Worm (Caenorhabditis elegans) whole organism, late embryonic: ENCODE data around the gene ZK512.1.

Source experiments
- C38D4.7 ChIP-seq: fragments of 200-800 bp; sonication (Bioruptor generic); optimal IDR thresholded peaks from 2 replicates; lab custom pipeline; 2018; ENCODE audit warnings: mild to moderate bottlenecking, missing genetic modification characterization, moderate library complexity, missing compliant biosample characterization
- F13H6.1 ChIP-seq: sonication (generic microtip); optimal IDR thresholded peaks from 2 replicates; lab custom pipeline; 2016; ENCODE audit warnings: missing genetic modification characterization, missing compliant biosample characterization
- K02D7.2 ChIP-seq: sonication (generic microtip); optimal IDR thresholded peaks from 2 replicates; lab custom pipeline; 2017; ENCODE audit warnings: mild to moderate bottlenecking, missing genetic modification characterization, missing compliant biosample characterization
- T23F11.4 ChIP-seq: fragments of 200-800 bp; sonication (Bioruptor generic); optimal IDR thresholded peaks from 2 replicates; lab custom pipeline; 2018; ENCODE audit warnings: mild to moderate bottlenecking, missing genetic modification characterization, missing compliant biosample characterization
- Y22D7AL.16 ChIP-seq: sonication (generic microtip); optimal IDR thresholded peaks from 2 replicates; lab custom pipeline; 2016; ENCODE audit warnings: missing genetic modification characterization, missing compliant biosample characterization
- ahr-1 ChIP-seq: sonication (generic microtip); optimal IDR thresholded peaks from 2 replicates; lab custom pipeline; 2016; ENCODE audit warnings: missing genetic modification characterization, missing compliant biosample characterization
- ama-1 ChIP-seq: fragments of 150-350 bp; optimal IDR thresholded peaks from 2 replicates; lab custom pipeline; 2014
- ceh-14 ChIP-seq: sonication (generic microtip); optimal IDR thresholded peaks from 2 replicates; lab custom pipeline; 2016; ENCODE audit warnings: missing genotype, missing genetic modification characterization, missing compliant biosample characterization
- ceh-18 ChIP-seq: sonication (generic microtip); optimal IDR thresholded peaks from 2 replicates; lab custom pipeline; 2016; ENCODE audit warnings: missing genetic modification characterization, missing compliant biosample characterization
- ceh-19 ChIP-seq: fragments of 200-800 bp; sonication (Bioruptor generic); optimal IDR thresholded peaks from 2 replicates; lab custom pipeline; 2018; ENCODE audit warnings: mild to moderate bottlenecking, missing genetic modification characterization, missing compliant biosample characterization
- ceh-22 ChIP-seq: sonication (generic microtip); optimal IDR thresholded peaks from 2 replicates; lab custom pipeline; 2017; ENCODE audit warnings: missing biosample characterization, missing genetic modification characterization
- ceh-24 ChIP-seq: sonication (generic microtip); optimal IDR thresholded peaks from 2 replicates; lab custom pipeline; 2016; ENCODE audit warnings: mild to moderate bottlenecking, missing genetic modification characterization, missing compliant biosample characterization
- ceh-30 ChIP-seq: fragments of 150-350 bp; optimal IDR thresholded peaks from 2 replicates; lab custom pipeline; 2014; ENCODE audit warnings: missing biosample characterization, missing genetic modification characterization
- ceh-31 ChIP-seq: sonication (generic microtip); optimal IDR thresholded peaks from 2 replicates; lab custom pipeline; 2016; ENCODE audit warnings: missing genetic modification characterization, missing compliant biosample characterization
- ceh-45 ChIP-seq: fragments of 200-800 bp; sonication (Bioruptor generic); IDR thresholded peaks from 2 replicates; pipeline ENCODE4 v1.3.6; 2022; ENCODE audit warnings: missing genetic modification reagents, missing genetic modification characterization, missing compliant biosample characterization
- ceh-48 ChIP-seq: sonication (generic microtip); optimal IDR thresholded peaks from 2 replicates; lab custom pipeline; 2016; ENCODE audit warnings: missing genetic modification characterization, inconsistent platforms, missing compliant biosample characterization
- ceh-6 ChIP-seq: fragments of 200-800 bp; sonication (Bioruptor generic); optimal IDR thresholded peaks from 2 replicates; lab custom pipeline; 2018; ENCODE audit warnings: mild to moderate bottlenecking, missing genetic modification characterization, missing compliant biosample characterization
- che-1 ChIP-seq: sonication (generic microtip); optimal IDR thresholded peaks from 2 replicates; lab custom pipeline; 2016; ENCODE audit warnings: mild to moderate bottlenecking, missing genetic modification characterization, missing compliant biosample characterization
- dve-1 ChIP-seq: sonication (generic microtip); optimal IDR thresholded peaks from 2 replicates; lab custom pipeline; 2017; ENCODE audit warnings: antibody characterized with exemption, mild to moderate bottlenecking, missing genetic modification characterization, missing compliant biosample characterization
- elt-2 ChIP-seq: sonication (generic microtip); optimal IDR thresholded peaks from 2 replicates; lab custom pipeline; 2016; ENCODE audit warnings: missing genetic modification reagents, missing genetic modification characterization, missing compliant biosample characterization
- fax-1 ChIP-seq: sonication (generic microtip); optimal IDR thresholded peaks from 2 replicates; lab custom pipeline; 2016; ENCODE audit warnings: missing genotype, missing genetic modification characterization, missing compliant biosample characterization
- fkh-6 ChIP-seq: sonication (generic microtip); optimal IDR thresholded peaks from 2 replicates; lab custom pipeline; 2016; ENCODE audit warnings: missing genetic modification characterization, missing compliant biosample characterization
- hlh-13 ChIP-seq: fragments of 200-800 bp; sonication (Bioruptor generic); optimal IDR thresholded peaks from 2 replicates; lab custom pipeline; 2018; ENCODE audit warnings: mild to moderate bottlenecking, missing genetic modification characterization, missing compliant biosample characterization
- hlh-30 ChIP-seq: sonication (generic microtip); optimal IDR thresholded peaks from 2 replicates; lab custom pipeline; 2017; ENCODE audit warnings: antibody characterized with exemption, missing genetic modification characterization, missing compliant biosample characterization; ENCODE audit not compliant: insufficient read depth
- hlh-6 ChIP-seq: sonication (generic microtip); optimal IDR thresholded peaks from 2 replicates; lab custom pipeline; 2016; ENCODE audit warnings: missing genotype, missing genetic modification characterization, missing compliant biosample characterization
- hlh-8 ChIP-seq: sonication (generic microtip); optimal IDR thresholded peaks from 2 replicates; lab custom pipeline; 2016; ENCODE audit warnings: missing genotype, missing genetic modification characterization, missing compliant biosample characterization
- lim-6 ChIP-seq: sonication (generic microtip); optimal IDR thresholded peaks from 2 replicates; lab custom pipeline; 2016; ENCODE audit warnings: missing genetic modification characterization, missing compliant biosample characterization
- madf-2 ChIP-seq: sonication (generic microtip); optimal IDR thresholded peaks from 2 replicates; lab custom pipeline; 2017; ENCODE audit warnings: missing genetic modification characterization, missing compliant biosample characterization
- mec-3 ChIP-seq: sonication (generic microtip); optimal IDR thresholded peaks from 2 replicates; lab custom pipeline; 2016; ENCODE audit warnings: borderline replicate concordance, missing genetic modification characterization, missing compliant biosample characterization
- nfya-1 ChIP-seq: sonication (generic microtip); optimal IDR thresholded peaks from 2 replicates; lab custom pipeline; 2017; ENCODE audit warnings: missing genetic modification characterization, mild to moderate bottlenecking, missing compliant biosample characterization, antibody characterized with exemption, moderate library complexity
- nhr-11 ChIP-seq: fragments of 150-350 bp; optimal IDR thresholded peaks from 2 replicates; lab custom pipeline; 2014; ENCODE audit warnings: missing biosample characterization, missing genetic modification characterization
- npax-4 ChIP-seq: sonication (generic microtip); optimal IDR thresholded peaks from 2 replicates; lab custom pipeline; 2016; ENCODE audit warnings: missing genetic modification characterization, missing compliant biosample characterization
- odd-2 ChIP-seq: sonication (generic microtip); optimal IDR thresholded peaks from 2 replicates; lab custom pipeline; 2017; ENCODE audit warnings: antibody characterized with exemption, mild to moderate bottlenecking, missing genetic modification characterization, missing compliant biosample characterization
- pag-3 ChIP-seq: sonication (generic microtip); optimal IDR thresholded peaks from 2 replicates; lab custom pipeline; 2016; ENCODE audit warnings: missing compliant biosample characterization, missing genetic modification characterization, borderline replicate concordance
- pat-9 ChIP-seq: fragments of 200-800 bp; sonication (Bioruptor generic); optimal IDR thresholded peaks from 2 replicates; lab custom pipeline; 2018; ENCODE audit warnings: mild to moderate bottlenecking, missing genetic modification characterization, moderate library complexity, missing compliant biosample characterization
- pax-1 ChIP-seq: fragments of 150-350 bp; optimal IDR thresholded peaks from 2 replicates; lab custom pipeline; 2014; ENCODE audit warnings: missing biosample characterization, missing genetic modification characterization
- pha-4 ChIP-seq: fragments of 150-350 bp; optimal IDR thresholded peaks from 2 replicates; lab custom pipeline; 2018; ENCODE audit warnings: missing biosample characterization, missing genetic modification reagents, missing genetic modification characterization
- pqm-1 ChIP-seq: sonication (generic microtip); optimal IDR thresholded peaks from 2 replicates; lab custom pipeline; 2016; ENCODE audit warnings: missing genetic modification characterization, missing compliant biosample characterization
- ref-2 ChIP-seq: sonication (generic microtip); optimal IDR thresholded peaks from 2 replicates; lab custom pipeline; 2016; ENCODE audit warnings: missing genetic modification characterization, missing compliant biosample characterization
- sox-2 ChIP-seq: fragments of 200-800 bp; sonication (Bioruptor generic); IDR thresholded peaks from 2 replicates; pipeline ENCODE4 v1.3.6; 2022; ENCODE audit warnings: missing genetic modification reagents, missing genetic modification characterization, missing compliant biosample characterization
- sox-4 ChIP-seq: sonication (generic microtip); optimal IDR thresholded peaks from 2 replicates; lab custom pipeline; 2017; ENCODE audit warnings: mild to moderate bottlenecking, missing genetic modification characterization, inconsistent platforms, missing compliant biosample characterization
- syd-9 ChIP-seq: sonication (generic microtip); optimal IDR thresholded peaks from 2 replicates; lab custom pipeline; 2016; ENCODE audit warnings: mild to moderate bottlenecking, missing genetic modification characterization, moderate library complexity, missing compliant biosample characterization
- tbx-7 ChIP-seq: sonication (generic microtip); optimal IDR thresholded peaks from 2 replicates; lab custom pipeline; 2016; ENCODE audit warnings: missing genotype, missing genetic modification characterization, missing compliant biosample characterization
- ttx-3 ChIP-seq: sonication (generic microtip); optimal IDR thresholded peaks from 2 replicates; lab custom pipeline; 2016; ENCODE audit warnings: missing genetic modification reagents, missing genetic modification characterization, missing compliant biosample characterization
- unc-42 ChIP-seq: sonication (generic microtip); optimal IDR thresholded peaks from 2 replicates; lab custom pipeline; 2016; ENCODE audit warnings: missing genotype, missing genetic modification characterization, missing compliant biosample characterization
- unc-55 ChIP-seq: sonication (generic microtip); optimal IDR thresholded peaks from 2 replicates; lab custom pipeline; 2017; ENCODE audit warnings: missing biosample characterization, missing genetic modification reagents, missing genetic modification characterization
- zip-5 ChIP-seq: sonication (generic microtip); optimal IDR thresholded peaks from 2 replicates; lab custom pipeline; 2016; ENCODE audit warnings: missing genetic modification characterization, missing compliant biosample characterization
- ztf-16 ChIP-seq: sonication (generic microtip); optimal IDR thresholded peaks from 2 replicates; lab custom pipeline; 2017; ENCODE audit warnings: missing genetic modification characterization, missing compliant biosample characterization

Gene ZK512.1

ce11 chrIII:9104060-9104459 lies 10.7 kb upstream of the ZK512.1 start (continued):
- TF ChIP-seq odd-2 (tag; lab: Kevin White, UChicago) (no peak), hlh-30 (tag; lab: Kevin White, UChicago) (no peak), lim-6 (no peak), ceh-19 (GFP tag; lab: Kevin White, UChicago) (no peak), ref-2 (no peak), nfya-1 (tag; lab: Kevin White, UChicago) (no peak), tbx-7 (tag; lab: Kevin White, UChicago) (no peak), T23F11.4 (GFP tag; lab: Kevin White, UChicago) (no peak), hlh-13 (GFP tag; lab: Kevin White, UChicago) (peak; percentile 14), che-1 (tag; lab: Kevin White, UChicago) (peak; percentile 55), K02D7.2 (tag; lab: Kevin White, UChicago) (no peak), ceh-48 (tag; lab: Kevin White, UChicago) (no peak), C38D4.7 (GFP tag; lab: Kevin White, UChicago) (peak; percentile 40), ceh-6 (peak; percentile 68), ceh-45 (GFP tag; lab: Robert Waterston, UW) (peak; percentile 63; the same call in 1 of the 2 replicates), ceh-31 (tag; lab: Kevin White, UChicago) (no peak), fax-1 (tag; lab: Kevin White, UChicago) (peak; percentile 53), pat-9 (peak; percentile 58), elt-2 (no peak), pha-4 (tag; lab: Kevin White, UChicago) (no peak), ttx-3 (peak; percentile 14), madf-2 (tag; lab: Kevin White, UChicago) (peak; percentile 49), F13H6.1 (tag; lab: Kevin White, UChicago) (no peak), ahr-1 (tag; lab: Kevin White, UChicago) (peak; percentile 14), ceh-22 (no peak), ztf-16 (tag; lab: Kevin White, UChicago) (peak; percentile 26), ceh-18 (tag; lab: Kevin White, UChicago) (no peak), pax-1 (tag; lab: Kevin White, UChicago) (no peak), unc-42 (tag; lab: Kevin White, UChicago) (no peak), npax-4 (no peak), ceh-30 (no peak), unc-55 (GFP tag; lab: Kevin White, UChicago) (no peak), sox-2 (GFP tag; lab: Robert Waterston, UW) (no peak), dve-1 (tag; lab: Kevin White, UChicago) (peak; percentile 19), sox-4 (peak; percentile 62), fkh-6 (tag; lab: Kevin White, UChicago) (peak; percentile 37), Y22D7AL.16 (tag; lab: Kevin White, UChicago) (peak; percentile 35), hlh-8 (tag; lab: Kevin White, UChicago) (no peak), pag-3 (tag; lab: Kevin White, UChicago) (no peak), zip-5 (no peak), nhr-11 (tag; lab: Kevin White, UChicago) (no peak), hlh-6 (peak; percentile 74), ama-1 (no peak), ceh-24 (tag; lab: Kevin White, UChicago) (no peak), mec-3 (tag; lab: Kevin White, UChicago) (no peak), syd-9 (tag; lab: Kevin White, UChicago) (no peak), pqm-1 (tag; lab: Kevin White, UChicago) (no peak), ceh-14 (tag; lab: Kevin White, UChicago) (no peak)
